Worm (Caenorhabditis elegans) whole organism, L2 larva: ENCODE data around the gene glc-1.

Source experiments
- R02D3.7 ChIP-seq: fragments of 150-350 bp; optimal IDR thresholded peaks from 2 replicates; lab custom pipeline; 2014; ENCODE audit warnings: missing biosample characterization, missing genetic modification characterization
- ZK546.5 ChIP-seq: sonication (generic microtip); optimal IDR thresholded peaks from 2 replicates; lab custom pipeline; 2017; ENCODE audit warnings: missing biosample characterization, missing genetic modification characterization
- ama-1 ChIP-seq: fragments of 150-350 bp; optimal IDR thresholded peaks from 2 replicates; lab custom pipeline; 2018; ENCODE audit warnings: inconsistent platforms
- lin-13 ChIP-seq: fragments of 150-350 bp; optimal IDR thresholded peaks from 2 replicates; lab custom pipeline; 2014; ENCODE audit warnings: missing biosample characterization, missing genetic modification reagents, missing genetic modification characterization
- lsy-2 ChIP-seq, 2 experiments: fragments of 150-350 bp in 1 of 2; sonication (generic microtip) in 1 of 2; optimal IDR thresholded peaks; 2 replicates each; lab custom pipeline; 2014 to 2017; ENCODE audit warnings: missing biosample characterization in 2 of 2, missing genetic modification characterization in 2 of 2
- mdl-1 ChIP-seq, 2 experiments: fragments of 150-350 bp in 1 of 2; sonication (generic microtip) in 1 of 2; optimal IDR thresholded peaks; 2 replicates each; lab custom pipeline; 2017; ENCODE audit warnings: missing biosample characterization in 2 of 2, missing genetic modification characterization in 2 of 2
- nhr-237 ChIP-seq: fragments of 150-350 bp; optimal IDR thresholded peaks from 2 replicates; lab custom pipeline; 2014; ENCODE audit warnings: missing biosample characterization, missing genetic modification characterization
- nhr-77 ChIP-seq: fragments of 150-350 bp; optimal IDR thresholded peaks from 2 replicates; lab custom pipeline; 2014; ENCODE audit warnings: missing biosample characterization, missing genetic modification characterization
- unc-39 ChIP-seq: fragments of 150-350 bp; optimal IDR thresholded peaks from 2 replicates; lab custom pipeline; 2014; ENCODE audit warnings: missing biosample characterization, missing genetic modification characterization

- no peak for TF ChIP-seq ama-1 (lab: Kevin White, UChicago)
- TF ChIP-seq ZK546.5, result no peak
- TF ChIP-seq lsy-2 (tag; optimal IDR thresholded peaks at IDR 0.05; lab: Kevin White, UChicago), result no peak
- TF ChIP-seq nhr-237 (tag; lab: Kevin White, UChicago), result no peak
- TF ChIP-seq nhr-77 (tag; lab: Kevin White, UChicago), result no peak
- no peak for TF ChIP-seq unc-39 (tag; lab: Kevin White, UChicago)
- no peak for TF ChIP-seq R02D3.7 (tag; lab: Kevin White, UChicago)
- TF ChIP-seq mdl-1 (tag; optimal IDR thresholded peaks at IDR 0.05; lab: Kevin White, UChicago), result no peak
- no peak for TF ChIP-seq lin-13 (GFP tag; lab: Kevin White, UChicago)
Observed at ce11 chrV:16259684-16260083, 40.2 kb downstream of the glc-1 start, which contains the start of gene nhr-127.
